Fruit fly (Drosophila melanogaster) whole organism, pupa: ENCODE data around the gene RagA-B.

ENCODE experiments used
- CG10348 ChIP-seq: fragments of 200-800 bp; sonication (Bioruptor generic); IDR thresholded peaks from 2 replicates; pipeline ENCODE4 v1.3.6; 2022; ENCODE audit warnings: missing biosample characterization, missing genetic modification characterization
- CG13204 ChIP-seq: fragments of 200-800 bp; sonication (Bioruptor generic); optimal IDR thresholded peaks from 2 replicates; lab custom pipeline; 2018; ENCODE audit warnings: missing biosample characterization, mild to moderate bottlenecking, missing genetic modification characterization, moderate library complexity
- CG14655 ChIP-seq: fragments of 200-800 bp; sonication (Bioruptor generic); optimal IDR thresholded peaks from 3 replicates; lab custom pipeline; 2017; ENCODE audit warnings: mild to moderate bottlenecking, missing biosample characterization, missing genetic modification reagents, missing genetic modification characterization
- CG15710 ChIP-seq: fragments of 200-800 bp; sonication (Bioruptor generic); optimal IDR thresholded peaks from 2 replicates; lab custom pipeline; 2018; ENCODE audit warnings: missing biosample characterization, mild to moderate bottlenecking, missing genetic modification characterization, moderate library complexity
- CG17806 ChIP-seq: fragments of 200-800 bp; sonication (Bioruptor generic); optimal IDR thresholded peaks from 2 replicates; lab custom pipeline; 2018; ENCODE audit warnings: missing biosample characterization, mild to moderate bottlenecking, missing genetic modification characterization, moderate library complexity
- CG8301 ChIP-seq: fragments of 200-800 bp; sonication (Bioruptor generic); optimal IDR thresholded peaks from 2 replicates; lab custom pipeline; 2018; ENCODE audit warnings: missing biosample characterization, mild to moderate bottlenecking, missing genetic modification characterization
- CG9948 ChIP-seq: fragments of 200-800 bp; sonication (Bioruptor generic); optimal IDR thresholded peaks from 2 replicates; lab custom pipeline; 2018; ENCODE audit warnings: missing biosample characterization, mild to moderate bottlenecking, missing genetic modification characterization, moderate library complexity
- EcR ChIP-seq: fragments of 200-800 bp; sonication (Bioruptor generic); optimal IDR thresholded peaks from 3 replicates; lab custom pipeline; 2019; ENCODE audit warnings: missing biosample characterization, missing genetic modification characterization, mild to moderate bottlenecking, moderate library complexity, missing genetic modification reagents
- Ets98B ChIP-seq: fragments of 200-800 bp; sonication (Bioruptor generic); IDR thresholded peaks from 2 replicates; pipeline ENCODE4 v1.3.6; 2022; ENCODE audit warnings: missing biosample characterization, missing genetic modification characterization
- Pif1A ChIP-seq: fragments of 200-800 bp; sonication (Bioruptor generic); optimal IDR thresholded peaks from 3 replicates; lab custom pipeline; 2016; ENCODE audit warnings: missing biosample characterization, missing genetic modification characterization
- Pif1B ChIP-seq: fragments of 200-800 bp; sonication (Bioruptor generic); optimal IDR thresholded peaks from 3 replicates; lab custom pipeline; 2016; ENCODE audit warnings: missing biosample characterization, missing genetic modification characterization
- Snoo ChIP-seq: fragments of 200-800 bp; sonication (Bioruptor generic); optimal IDR thresholded peaks from 3 replicates; lab custom pipeline; 2017; ENCODE audit warnings: missing biosample characterization, mild to moderate bottlenecking, missing genetic modification characterization, inconsistent platforms
- fd96Ca ChIP-seq: fragments of 200-800 bp; sonication (Bioruptor generic); IDR thresholded peaks from 3 replicates; pipeline ENCODE4 v1.3.6; 2022; ENCODE audit warnings: missing biosample characterization, missing genetic modification characterization
- gl ChIP-seq: fragments of 200-800 bp; sonication (Bioruptor generic); optimal IDR thresholded peaks from 2 replicates; lab custom pipeline; 2018; ENCODE audit warnings: missing biosample characterization, mild to moderate bottlenecking, missing genetic modification characterization

dm6 chr3R:9031797-9032418 lies 47.8 kb upstream of the RagA-B start:
- TF ChIP-seq CG13204 (GFP tag; lab: Kevin White, UChicago) (peak; percentile 97), EcR (GFP tag; lab: Kevin White, UChicago) (peak; percentile 81), Pif1B (GFP tag; lab: Kevin White, UChicago) (peak; percentile 99), Pif1A (GFP tag; lab: Kevin White, UChicago) (peak; percentile 99), fd96Ca (GFP tag; lab: Robert Waterston, UW) (peak; percentile 99), CG10348 (peak; percentile 95), Snoo (tag; lab: Kevin White, UChicago) (peak; percentile 97), CG8301 (tag; lab: Kevin White, UChicago) (peak; percentile 99), CG17806 (tag; lab: Kevin White, UChicago) (peak; percentile 99), CG9948 (peak; percentile 98), CG14655 (GFP tag; lab: Kevin White, UChicago) (peak; percentile 99), gl (tag; lab: Kevin White, UChicago) (peak; percentile 98), Ets98B (GFP tag; lab: Robert Waterston, UW) (peak; percentile 99), CG15710 (tag; lab: Kevin White, UChicago) (peak; percentile 99)
